Fruit fly (Drosophila melanogaster) whole organism, embryonic: ENCODE data around the gene Nsun5.

Experiments
- ATbp ChIP-seq: fragments of 200-800 bp; sonication (Bioruptor generic); optimal IDR thresholded peaks from 2 replicates; lab custom pipeline; 2017; ENCODE audit warnings: missing biosample characterization, mild to moderate bottlenecking, missing genetic modification characterization, missing genetic modification reagents
- Antp ChIP-seq: fragments of 200-800 bp; sonication (Bioruptor generic); optimal IDR thresholded peaks from 3 replicates; lab custom pipeline; 2016; ENCODE audit warnings: missing biosample characterization, missing genetic modification characterization
- Atf-2 ChIP-seq: fragments of 200-800 bp; sonication (Bioruptor generic); optimal IDR thresholded peaks from 2 replicates; lab custom pipeline; 2016; ENCODE audit warnings: missing biosample characterization, missing genetic modification characterization
- CG12219 ChIP-seq: fragments of 200-800 bp; sonication (Bioruptor generic); optimal IDR thresholded peaks from 3 replicates; lab custom pipeline; 2018; ENCODE audit warnings: missing biosample characterization, mild to moderate bottlenecking, missing genetic modification characterization
- CG12236 ChIP-seq: fragments of 200-800 bp; sonication (Bioruptor generic); optimal IDR thresholded peaks from 2 replicates; lab custom pipeline; 2016; ENCODE audit warnings: missing biosample characterization, missing genetic modification characterization
- CG12391 ChIP-seq: fragments of 200-800 bp; sonication (Bioruptor generic); optimal IDR thresholded peaks from 3 replicates; lab custom pipeline; 2018; ENCODE audit warnings: missing biosample characterization, mild to moderate bottlenecking, missing genetic modification characterization, moderate library complexity
- CG12942 ChIP-seq: fragments of 200-800 bp; sonication (Bioruptor generic); optimal IDR thresholded peaks from 3 replicates; lab custom pipeline; 2016; ENCODE audit warnings: missing biosample characterization, missing genetic modification characterization
- CG13894 ChIP-seq: fragments of 200-800 bp; sonication (Bioruptor generic); optimal IDR thresholded peaks from 3 replicates; lab custom pipeline; 2018; ENCODE audit warnings: missing biosample characterization, mild to moderate bottlenecking, missing genetic modification characterization, moderate library complexity
- CG18011 ChIP-seq: fragments of 200-800 bp; sonication (Bioruptor generic); optimal IDR thresholded peaks from 2 replicates; lab custom pipeline; 2017; ENCODE audit warnings: missing biosample characterization, missing genetic modification characterization, mild to moderate bottlenecking, moderate library complexity, missing genotype
- CG18599 ChIP-seq: fragments of 200-800 bp; sonication (Bioruptor generic); optimal IDR thresholded peaks from 3 replicates; lab custom pipeline; 2017; ENCODE audit warnings: missing biosample characterization, missing genetic modification characterization, mild to moderate bottlenecking, moderate library complexity, missing genetic modification reagents
- CG2889 ChIP-seq: fragments of 200-800 bp; sonication (Bioruptor generic); IDR thresholded peaks from 3 replicates; pipeline ENCODE4 v1.3.6; 2022; ENCODE audit warnings: missing biosample characterization, missing genetic modification characterization
- CG31224 ChIP-seq: fragments of 200-800 bp; sonication (Bioruptor generic); IDR thresholded peaks from 2 replicates; pipeline ENCODE4 v1.3.6; 2022; ENCODE audit warnings: missing biosample characterization, missing genetic modification characterization
- CG33213 ChIP-seq: fragments of 200-800 bp; sonication (Bioruptor generic); optimal IDR thresholded peaks from 3 replicates; lab custom pipeline; 2016; ENCODE audit warnings: missing biosample characterization, missing genetic modification characterization
- CG3995 ChIP-seq: fragments of 200-800 bp; sonication (Bioruptor generic); optimal IDR thresholded peaks from 3 replicates; lab custom pipeline; 2016; ENCODE audit warnings: missing biosample characterization, missing genetic modification characterization
- CG4404 ChIP-seq: fragments of 200-800 bp; sonication (Bioruptor generic); IDR thresholded peaks from 2 replicates; pipeline ENCODE4 v1.3.6; 2022; ENCODE audit warnings: missing biosample characterization, missing genetic modification characterization
- CG7357 ChIP-seq: fragments of 200-800 bp; sonication (Bioruptor generic); IDR thresholded peaks from 3 replicates; pipeline ENCODE4 v1.3.6; 2022; ENCODE audit warnings: missing biosample characterization, missing genetic modification characterization
- CG8281 ChIP-seq: fragments of 200-800 bp; sonication (Bioruptor generic); optimal IDR thresholded peaks from 2 replicates; lab custom pipeline; 2018; ENCODE audit warnings: missing biosample characterization, mild to moderate bottlenecking, missing genetic modification characterization, moderate library complexity
- CG9215 ChIP-seq: fragments of 200-800 bp; sonication (Bioruptor generic); IDR thresholded peaks from 2 replicates; pipeline ENCODE4 v1.3.6; 2022; ENCODE audit warnings: missing biosample characterization, missing genetic modification characterization
- CHES-1-like ChIP-seq: fragments of 200-800 bp; sonication (Bioruptor generic); optimal IDR thresholded peaks from 2 replicates; lab custom pipeline; 2016; ENCODE audit warnings: missing biosample characterization, missing genetic modification characterization
- Chrac-16 ChIP-seq: fragments of 200-800 bp; sonication (Bioruptor generic); optimal IDR thresholded peaks from 3 replicates; lab custom pipeline; 2016; ENCODE audit warnings: missing biosample characterization, missing genetic modification characterization
- CoRest ChIP-seq: fragments of 200-800 bp; sonication (Bioruptor generic); optimal IDR thresholded peaks from 3 replicates; lab custom pipeline; 2018; ENCODE audit warnings: missing biosample characterization, mild to moderate bottlenecking, missing genetic modification characterization, moderate library complexity
- Dref ChIP-seq: fragments of 200-800 bp; sonication (Bioruptor generic); IDR thresholded peaks from 2 replicates; pipeline ENCODE4 v1.3.6; 2022; ENCODE audit warnings: missing biosample characterization, missing genetic modification characterization
- ERR ChIP-seq: fragments of 200-800 bp; sonication (Bioruptor generic); optimal IDR thresholded peaks from 2 replicates; lab custom pipeline; 2016; ENCODE audit warnings: missing biosample characterization, missing genetic modification characterization
- H2.0 ChIP-seq: fragments of 200-800 bp; sonication (Bioruptor generic); IDR thresholded peaks from 2 replicates; pipeline ENCODE4 v1.3.6; 2022; ENCODE audit warnings: missing biosample characterization, missing genetic modification characterization
- Myb ChIP-seq: fragments of 200-800 bp; sonication (Bioruptor generic); optimal IDR thresholded peaks from 2 replicates; lab custom pipeline; 2016; ENCODE audit warnings: missing biosample characterization, missing genetic modification characterization
- Neu2 ChIP-seq: fragments of 200-800 bp; sonication (Bioruptor generic); optimal IDR thresholded peaks from 3 replicates; lab custom pipeline; 2016; ENCODE audit warnings: missing biosample characterization, missing genetic modification characterization, borderline replicate concordance
- Ptx1 ChIP-seq: fragments of 200-800 bp; sonication (Bioruptor generic); IDR thresholded peaks from 2 replicates; pipeline ENCODE4 v1.3.6; 2022; ENCODE audit warnings: missing biosample characterization, missing genetic modification characterization
- Sox102F ChIP-seq: fragments of 200-800 bp; sonication (Bioruptor generic); optimal IDR thresholded peaks from 2 replicates; lab custom pipeline; 2018; ENCODE audit warnings: missing biosample characterization, mild to moderate bottlenecking, missing genetic modification characterization, moderate library complexity
- Usf ChIP-seq: fragments of 200-800 bp; sonication (Bioruptor generic); optimal IDR thresholded peaks from 2 replicates; lab custom pipeline; 2017; ENCODE audit warnings: missing genotype, missing biosample characterization, missing genetic modification characterization
- Xrp1 ChIP-seq: fragments of 200-800 bp; sonication (Bioruptor generic); IDR thresholded peaks from 2 replicates; pipeline ENCODE4 v1.3.6; 2022; ENCODE audit warnings: missing biosample characterization, missing genetic modification characterization
- ac ChIP-seq: fragments of 200-800 bp; sonication (Bioruptor generic); optimal IDR thresholded peaks from 3 replicates; lab custom pipeline; 2017; ENCODE audit warnings: missing biosample characterization, mild to moderate bottlenecking, missing genetic modification characterization
- ase ChIP-seq: fragments of 200-800 bp; sonication (Bioruptor generic); IDR thresholded peaks from 3 replicates; pipeline ENCODE4 v1.3.6; 2022; ENCODE audit warnings: missing biosample characterization, missing genetic modification characterization
- ci ChIP-seq: fragments of 200-800 bp; sonication (Bioruptor generic); IDR thresholded peaks from 3 replicates; pipeline ENCODE4 v1.3.6; 2022; ENCODE audit warnings: missing biosample characterization, missing genetic modification characterization
- cwo ChIP-seq: fragments of 200-800 bp; sonication (Bioruptor generic); optimal IDR thresholded peaks from 3 replicates; lab custom pipeline; 2017; ENCODE audit warnings: missing biosample characterization, missing genetic modification characterization, mild to moderate bottlenecking, moderate library complexity, missing genetic modification reagents
- dan ChIP-seq: fragments of 200-800 bp; sonication (Bioruptor generic); IDR thresholded peaks from 2 replicates; pipeline ENCODE4 v1.3.6; 2022; ENCODE audit warnings: missing biosample characterization, missing genetic modification characterization
- disco-r ChIP-seq: fragments of 200-800 bp; sonication (Bioruptor generic); optimal IDR thresholded peaks from 2 replicates; lab custom pipeline; 2016; ENCODE audit warnings: missing biosample characterization, missing genetic modification characterization
- dmrt11E ChIP-seq: fragments of 200-800 bp; sonication (Bioruptor generic); optimal IDR thresholded peaks from 3 replicates; lab custom pipeline; 2018; ENCODE audit warnings: missing biosample characterization, mild to moderate bottlenecking, missing genetic modification characterization, moderate library complexity
- dmrt99B ChIP-seq: fragments of 200-800 bp; sonication (Bioruptor generic); optimal IDR thresholded peaks from 2 replicates; lab custom pipeline; 2018; ENCODE audit warnings: missing biosample characterization, mild to moderate bottlenecking, missing genetic modification characterization, moderate library complexity
- dpn ChIP-seq, 2 experiments: fragments of 200-800 bp; sonication (Bioruptor generic); optimal IDR thresholded peaks; 3 replicates each; lab custom pipeline; 2016; ENCODE audit warnings: missing biosample characterization in 2 of 2, missing genetic modification characterization in 2 of 2
- ewg ChIP-seq: fragments of 200-800 bp; sonication (Bioruptor generic); optimal IDR thresholded peaks from 3 replicates; lab custom pipeline; 2017; ENCODE audit warnings: mild to moderate bottlenecking, missing biosample characterization, missing genetic modification reagents, missing genetic modification characterization
- grau ChIP-seq: fragments of 200-800 bp; optimal IDR thresholded peaks from 3 replicates; lab custom pipeline; 2019; ENCODE audit warnings: missing biosample characterization, mild to moderate bottlenecking, missing genetic modification characterization, moderate library complexity
- gt ChIP-seq: fragments of 200-800 bp; sonication (Bioruptor generic); IDR thresholded peaks from 2 replicates; pipeline ENCODE4 v1.3.6; 2022; ENCODE audit warnings: missing biosample characterization, missing genetic modification characterization
- hb ChIP-seq: fragments of 200-800 bp; sonication (Bioruptor generic); IDR thresholded peaks from 3 replicates; pipeline ENCODE4 v1.3.6; 2022; ENCODE audit warnings: missing biosample characterization, missing genetic modification characterization; ENCODE audit not compliant: partially characterized antibody
- lola ChIP-seq, 3 experiments: fragments of >200 bp in 2 of 3; fragments of 200-800 bp in 1 of 3; sonication (Bioruptor generic) in 1 of 3; optimal IDR thresholded peaks; 2 replicates each; lab custom pipeline; 2017 to 2019; ENCODE audit warnings: missing biosample characterization in 3 of 3, missing genetic modification characterization in 3 of 3, mild to moderate bottlenecking in 1 of 3, moderate library complexity in 1 of 3
- luna ChIP-seq: fragments of 200-800 bp; sonication (Bioruptor generic); optimal IDR thresholded peaks from 2 replicates; lab custom pipeline; 2016; ENCODE audit warnings: missing biosample characterization, missing genetic modification characterization
- peb ChIP-seq: fragments of 200-800 bp; sonication (Bioruptor generic); IDR thresholded peaks from 2 replicates; pipeline ENCODE4 v1.3.6; 2022; ENCODE audit warnings: missing biosample characterization, missing genetic modification characterization
- sima ChIP-seq: fragments of 200-800 bp; sonication (Bioruptor generic); optimal IDR thresholded peaks from 2 replicates; lab custom pipeline; 2016; ENCODE audit warnings: missing biosample characterization, missing genetic modification characterization
- slp2 ChIP-seq: fragments of 200-800 bp; sonication (Bioruptor generic); optimal IDR thresholded peaks from 2 replicates; lab custom pipeline; 2016; ENCODE audit warnings: missing biosample characterization, missing genetic modification characterization
- so ChIP-seq: fragments of 200-800 bp; sonication (Bioruptor generic); IDR thresholded peaks from 3 replicates; pipeline ENCODE4 v1.3.6; 2022; ENCODE audit warnings: missing biosample characterization, missing genetic modification characterization
- wor ChIP-seq: fragments of 200-800 bp; sonication (Bioruptor generic); IDR thresholded peaks from 2 replicates; pipeline ENCODE4 v1.3.6; 2022; ENCODE audit warnings: missing biosample characterization, missing genetic modification characterization

Gene Nsun5

dm6 chr3R:19118505-19119138 lies 43.5 kb downstream of the Nsun5 start (continued):
- peak; percentile 10 for TF ChIP-seq ewg (GFP tag; lab: Kevin White, UChicago)
- TF ChIP-seq CG12236 (GFP tag; lab: Kevin White, UChicago): no peak
- TF ChIP-seq wor (GFP tag; lab: Robert Waterston, UW): peak; percentile 35; the same call in 1 of the 2 replicates
- no peak for TF ChIP-seq dmrt11E
- TF ChIP-seq CHES-1-like (GFP tag; lab: Kevin White, UChicago): no peak
- no peak for TF ChIP-seq lola (GFP tag; optimal IDR thresholded peaks at IDR 0.05; lab: Kevin White, UChicago)
- TF ChIP-seq cwo (GFP tag; lab: Kevin White, UChicago): no peak
- TF ChIP-seq disco-r (GFP tag; lab: Kevin White, UChicago): no peak
- no peak for TF ChIP-seq CG33213
- TF ChIP-seq Chrac-16: peak; percentile 27
- TF ChIP-seq so (GFP tag; lab: Robert Waterston, UW): 0 out of 3 replicates have a peak, but pooled peaks have one; percentile 40
- TF ChIP-seq ATbp (GFP tag; lab: Kevin White, UChicago): peak; percentile 11
- peak; percentile 57; the same call in 1 of the 2 replicates for TF ChIP-seq H2.0 (GFP tag; lab: Robert Waterston, UW)
- no peak for TF ChIP-seq CG12219 (GFP tag; lab: Kevin White, UChicago)
- no peak for TF ChIP-seq hb (GFP tag; lab: Robert Waterston, UW)
- TF ChIP-seq Myb (GFP tag; lab: Kevin White, UChicago): no peak
- TF ChIP-seq Antp (GFP tag; lab: Kevin White, UChicago): peak; percentile 29
- peak; percentile 52 for TF ChIP-seq Sox102F (GFP tag; lab: Kevin White, UChicago)
- TF ChIP-seq ac: no peak
- no peak for TF ChIP-seq CG3995
- TF ChIP-seq CG18011 (GFP tag; lab: Kevin White, UChicago): no peak
- no peak for TF ChIP-seq ERR
- no peak for TF ChIP-seq CG13894 (tag; lab: Kevin White, UChicago)
- TF ChIP-seq CG2889 (GFP tag; lab: Robert Waterston, UW): 0 out of 3 replicates have a peak, but pooled peaks have one; percentile 33
- TF ChIP-seq luna (GFP tag; lab: Kevin White, UChicago): no peak
- TF ChIP-seq slp2 (GFP tag; lab: Kevin White, UChicago): peak; percentile 9
- 0 out of 2 replicates have a peak, but pooled peaks have one; percentile 46 for TF ChIP-seq gt (GFP tag; lab: Robert Waterston, UW)
- TF ChIP-seq CG12391 (tag; lab: Kevin White, UChicago): peak; percentile 31
- no peak for TF ChIP-seq CG18599 (GFP tag; lab: Kevin White, UChicago)
- TF ChIP-seq peb (GFP tag; lab: Robert Waterston, UW): peak; percentile 44
- peak; percentile 67 for TF ChIP-seq Ptx1
- TF ChIP-seq grau (tag; lab: Kevin White, UChicago): peak; percentile 9
- no peak for TF ChIP-seq CG8281
- TF ChIP-seq Dref (GFP tag; lab: Robert Waterston, UW): no peak
- TF ChIP-seq dpn (GFP tag; optimal IDR thresholded peaks at IDR 0.05; lab: Kevin White, UChicago): no peak
- TF ChIP-seq Neu2 (GFP tag; lab: Kevin White, UChicago): no peak
- no peak for TF ChIP-seq Atf-2 (GFP tag; lab: Kevin White, UChicago)
- TF ChIP-seq ase (GFP tag; lab: Robert Waterston, UW): peak; percentile 60; the same call in 1 of the 3 replicates
- peak; percentile 60; the same call in 1 of the 2 replicates for TF ChIP-seq Xrp1 (GFP tag; lab: Robert Waterston, UW)
- TF ChIP-seq CoRest: no peak
- peak; percentile 58; the same call in 2 of the 3 replicates for TF ChIP-seq CG7357 (GFP tag; lab: Robert Waterston, UW)
- TF ChIP-seq CG4404: 0 out of 2 replicates have a peak, but pooled peaks have one; percentile 30
- no peak for TF ChIP-seq Usf (GFP tag; lab: Kevin White, UChicago)
- no peak for TF ChIP-seq CG12942 (GFP tag; lab: Kevin White, UChicago)
- peak; percentile 82 for TF ChIP-seq ci
- no peak for TF ChIP-seq dan (GFP tag; lab: Robert Waterston, UW)
- no peak for TF ChIP-seq CG31224
- TF ChIP-seq sima (GFP tag; lab: Kevin White, UChicago): no peak
- TF ChIP-seq dmrt99B (tag; lab: Kevin White, UChicago): peak; percentile 43
- no peak for TF ChIP-seq CG9215 (GFP tag; lab: Robert Waterston, UW)
